Worm (Caenorhabditis elegans) whole organism, L1 larva: ENCODE measurements around the gene pot-1.

Experiments
- C34B4.2 ChIP-seq: sonication (generic microtip); optimal IDR thresholded peaks from 2 replicates; lab custom pipeline; 2017; ENCODE audit warnings: mild to moderate bottlenecking, missing genetic modification characterization, missing compliant biosample characterization
- ceh-63 ChIP-seq: fragments of 200-800 bp; sonication (Bioruptor generic); optimal IDR thresholded peaks from 2 replicates; lab custom pipeline; 2018; ENCODE audit warnings: mild to moderate bottlenecking, missing genetic modification characterization, missing compliant biosample characterization
- ceh-8 ChIP-seq: fragments of 200-800 bp; sonication (Bioruptor generic); optimal IDR thresholded peaks from 2 replicates; lab custom pipeline; 2018; ENCODE audit warnings: mild to moderate bottlenecking, missing genetic modification characterization, moderate library complexity, missing compliant biosample characterization
- ceh-88 ChIP-seq: fragments of 200-800 bp; sonication (Bioruptor generic); IDR thresholded peaks from 2 replicates; pipeline ENCODE4 v1.3.6; 2022; ENCODE audit warnings: missing genetic modification characterization, missing compliant biosample characterization
- dpl-1 ChIP-seq, 3 experiments: fragments of 150-350 bp in 2 of 3; sonication (generic microtip) in 1 of 3; optimal IDR thresholded peaks; 2 replicates each; lab custom pipeline; 2014 to 2017; ENCODE audit warnings: missing biosample characterization in 3 of 3, missing genetic modification characterization in 3 of 3, missing genetic modification reagents in 3 of 3
- dsc-1 ChIP-seq: sonication (generic microtip); optimal IDR thresholded peaks from 2 replicates; lab custom pipeline; 2016; ENCODE audit warnings: mild to moderate bottlenecking, missing genetic modification characterization, missing compliant biosample characterization
- efl-3 ChIP-seq: fragments of 200-800 bp; sonication (Bioruptor generic); optimal IDR thresholded peaks from 2 replicates; lab custom pipeline; 2018; ENCODE audit warnings: mild to moderate bottlenecking, missing genetic modification characterization, missing compliant biosample characterization
- egl-13 ChIP-seq: sonication (generic microtip); optimal IDR thresholded peaks from 2 replicates; lab custom pipeline; 2016; ENCODE audit warnings: missing genotype, missing genetic modification reagents, missing genetic modification characterization, missing compliant biosample characterization
- fkh-8 ChIP-seq: sonication (generic microtip); optimal IDR thresholded peaks from 2 replicates; lab custom pipeline; 2016; ENCODE audit warnings: mild to moderate bottlenecking, missing genetic modification characterization, missing compliant biosample characterization
- grh-1 ChIP-seq: fragments of 200-800 bp; sonication (Bioruptor generic); IDR thresholded peaks from 2 replicates; pipeline ENCODE4 v1.3.6; 2022; ENCODE audit warnings: missing genetic modification reagents, missing genetic modification characterization, missing compliant biosample characterization
- irx-1 ChIP-seq: sonication (generic microtip); optimal IDR thresholded peaks from 2 replicates; lab custom pipeline; 2016; ENCODE audit warnings: missing genetic modification characterization, missing compliant biosample characterization
- jun-1 ChIP-seq: fragments of 150-350 bp; optimal IDR thresholded peaks from 2 replicates; lab custom pipeline; 2014; ENCODE audit warnings: missing biosample characterization, missing genetic modification reagents, missing genetic modification characterization
- lin-14 ChIP-seq: fragments of 200-800 bp; sonication (Bioruptor generic); optimal IDR thresholded peaks from 2 replicates; lab custom pipeline; 2018; ENCODE audit warnings: mild to moderate bottlenecking, missing genetic modification characterization, moderate library complexity, missing compliant biosample characterization
- lin-35 ChIP-seq, 2 experiments: fragments of 150-350 bp; optimal IDR thresholded peaks; 2 replicates each; lab custom pipeline; 2014; ENCODE audit warnings: missing biosample characterization in 2 of 2, missing genetic modification characterization in 2 of 2, missing genetic modification reagents in 2 of 2
- lin-39 ChIP-seq: fragments of 150-350 bp; optimal IDR thresholded peaks from 2 replicates; lab custom pipeline; 2014; ENCODE audit warnings: missing biosample characterization, missing genetic modification reagents, missing genetic modification characterization
- lsy-2 ChIP-seq, 2 experiments: fragments of 150-350 bp; optimal IDR thresholded peaks; 2 replicates each; lab custom pipeline; 2014; ENCODE audit warnings: missing biosample characterization in 2 of 2, missing genetic modification characterization in 2 of 2
- mep-1 ChIP-seq: fragments of 150-350 bp; optimal IDR thresholded peaks from 2 replicates; lab custom pipeline; 2014; ENCODE audit warnings: missing biosample characterization, missing genetic modification characterization
- nhr-11 ChIP-seq: fragments of 150-350 bp; optimal IDR thresholded peaks from 2 replicates; lab custom pipeline; 2014; ENCODE audit warnings: missing biosample characterization, missing genetic modification characterization
- nhr-19 ChIP-seq: fragments of 200-800 bp; sonication (Bioruptor generic); conservative IDR thresholded peaks from 2 replicates; pipeline ENCODE4 v1.3.6; 2022; ENCODE audit warnings: missing genetic modification characterization, missing compliant biosample characterization
- nhr-20 ChIP-seq: sonication (generic microtip); optimal IDR thresholded peaks from 2 replicates; lab custom pipeline; 2016; ENCODE audit warnings: mild to moderate bottlenecking, missing genetic modification characterization, missing compliant biosample characterization
- nhr-47 ChIP-seq: sonication (generic microtip); optimal IDR thresholded peaks from 2 replicates; lab custom pipeline; 2016; ENCODE audit warnings: mild to moderate bottlenecking, missing genetic modification characterization, moderate library complexity, missing compliant biosample characterization
- nhr-71 ChIP-seq: sonication (generic microtip); optimal IDR thresholded peaks from 2 replicates; lab custom pipeline; 2016; ENCODE audit warnings: mild to moderate bottlenecking, missing genetic modification characterization, moderate library complexity, missing compliant biosample characterization
- nhr-76 ChIP-seq: sonication (generic microtip); optimal IDR thresholded peaks from 2 replicates; lab custom pipeline; 2017; ENCODE audit warnings: missing biosample characterization, missing genetic modification characterization
- nhr-84 ChIP-seq: sonication (generic microtip); optimal IDR thresholded peaks from 2 replicates; lab custom pipeline; 2017; ENCODE audit warnings: missing biosample characterization, missing genetic modification characterization
- nhr-85 ChIP-seq: sonication (generic microtip); peaks from one replicate; lab custom pipeline; 2016; ENCODE audit warnings: missing genetic modification characterization, inconsistent platforms, missing compliant biosample characterization
- pag-3 ChIP-seq: sonication (generic microtip); optimal IDR thresholded peaks from 2 replicates; lab custom pipeline; 2017; ENCODE audit warnings: missing genetic modification characterization, mild to moderate bottlenecking, missing compliant biosample characterization, antibody characterized with exemption, borderline replicate concordance; ENCODE audit not compliant: insufficient read depth
- pax-3 ChIP-seq: fragments of 200-800 bp; sonication (Bioruptor generic); optimal IDR thresholded peaks from 2 replicates; lab custom pipeline; 2018; ENCODE audit warnings: mild to moderate bottlenecking, missing genetic modification characterization, moderate library complexity, missing compliant biosample characterization
- skn-1 ChIP-seq: fragments of 150-350 bp; optimal IDR thresholded peaks from 2 replicates; lab custom pipeline; 2014; ENCODE audit warnings: missing biosample characterization, missing genetic modification characterization
- snu-23 ChIP-seq: sonication (generic microtip); optimal IDR thresholded peaks from 2 replicates; lab custom pipeline; 2016; ENCODE audit warnings: missing genetic modification characterization, missing compliant biosample characterization
- sptf-1 ChIP-seq: fragments of 150-350 bp; optimal IDR thresholded peaks from 2 replicates; lab custom pipeline; 2014; ENCODE audit warnings: missing biosample characterization, missing genetic modification characterization
- swsn-7 ChIP-seq: sonication (generic microtip); optimal IDR thresholded peaks from 2 replicates; lab custom pipeline; 2016; ENCODE audit warnings: missing genetic modification characterization, missing compliant biosample characterization
- tbx-2 ChIP-seq: sonication (generic microtip); optimal IDR thresholded peaks from 2 replicates; lab custom pipeline; 2016; ENCODE audit warnings: missing genetic modification characterization, missing compliant biosample characterization
- unc-30 ChIP-seq: sonication (generic microtip); optimal IDR thresholded peaks from 2 replicates; lab custom pipeline; 2017; ENCODE audit warnings: missing biosample characterization, missing genetic modification characterization
- unc-62 ChIP-seq: fragments of 150-350 bp; optimal IDR thresholded peaks from 2 replicates; lab custom pipeline; 2014; ENCODE audit warnings: missing biosample characterization, missing genetic modification reagents, missing genetic modification characterization
- zag-1 ChIP-seq: fragments of 150-350 bp; optimal IDR thresholded peaks from 2 replicates; lab custom pipeline; 2014; ENCODE audit warnings: missing biosample characterization, missing genetic modification characterization
- ztf-4 ChIP-seq: fragments of 150-350 bp; optimal IDR thresholded peaks from 2 replicates; lab custom pipeline; 2014; ENCODE audit warnings: missing biosample characterization, missing genetic modification characterization

Gene pot-1

DNA sequence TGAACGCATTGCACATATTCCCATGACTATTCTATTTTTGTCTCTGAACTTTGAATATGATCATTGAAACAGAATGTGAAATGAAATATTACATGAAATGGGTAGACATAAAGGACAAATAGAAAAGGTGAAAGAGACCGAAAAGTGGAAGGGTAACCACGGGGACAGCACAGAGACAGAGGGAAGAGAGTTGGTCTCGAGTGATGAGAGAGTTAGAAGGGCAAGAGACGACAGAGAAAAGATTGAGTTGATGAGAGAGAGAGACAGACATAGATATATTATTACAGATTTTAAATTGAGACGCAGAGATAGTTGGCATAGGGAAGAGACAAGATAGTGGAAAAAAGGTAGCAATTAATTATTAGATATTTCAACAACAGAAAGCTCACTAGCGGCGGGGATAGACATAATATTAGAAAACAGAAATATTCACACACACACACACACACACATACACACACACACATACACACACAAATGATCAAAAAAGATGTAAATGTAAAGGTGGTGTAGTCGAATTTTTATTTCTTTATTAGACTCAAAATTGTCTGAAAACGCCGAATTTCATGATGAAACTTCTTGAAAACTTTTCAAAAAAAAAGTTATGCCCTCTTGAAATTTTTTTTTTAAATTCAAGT, 16.7 kb downstream of the pot-1 start (continued):
- TF ChIP-seq egl-13 (tag; lab: Kevin White, UChicago) (peak; percentile 2), dsc-1 (tag; lab: Kevin White, UChicago) (peak; percentile 51), nhr-71 (tag; lab: Kevin White, UChicago) (peak; percentile 91), nhr-85 (peak; percentile 95), lin-35 (GFP tag; optimal IDR thresholded peaks at IDR 0.05; lab: Kevin White, UChicago) (peak; percentile 44 to 73), pag-3 (tag; lab: Kevin White, UChicago) (no peak), nhr-76 (tag; lab: Kevin White, UChicago) (no peak), unc-30 (tag; lab: Kevin White, UChicago) (no peak), nhr-47 (peak; percentile 75), mep-1 (tag; lab: Kevin White, UChicago) (peak; percentile 77), jun-1 (tag; lab: Kevin White, UChicago) (peak; percentile 84)
- TF ChIP-seq, all 84 proteins: peak for 42

ce11 chrIII:7114952-7115488, 18.5 kb downstream of the pot-1 start, which contains the start of gene nhr-10:
Gene nhr-10 (minus strand): TSS chrIII:7115438.
- peak; percentile 74 for TF ChIP-seq nhr-71 (tag; lab: Kevin White, UChicago)
- TF ChIP-seq nhr-20, result peak; percentile 0
- TF ChIP-seq skn-1, result no peak
- TF ChIP-seq nhr-11 (tag; lab: Kevin White, UChicago), result peak; percentile 48
- TF ChIP-seq swsn-7 (tag; lab: Kevin White, UChicago), result peak; percentile 41
- peak; percentile 40 for TF ChIP-seq lin-14 (GFP tag; lab: Kevin White, UChicago)
- peak; percentile 74 for TF ChIP-seq nhr-47
- TF ChIP-seq fkh-8, result peak; percentile 71
- peak in 1 of 2 experiments; percentile 46 for TF ChIP-seq lsy-2 (tag; optimal IDR thresholded peaks at IDR 0.05; lab: Kevin White, UChicago)
- TF ChIP-seq zag-1 (tag; lab: Kevin White, UChicago), result no peak

- TF ChIP-seq fkh-8, result no peak
- no peak for TF ChIP-seq nhr-11 (tag; lab: Kevin White, UChicago)
- TF ChIP-seq tbx-2 (tag; lab: Kevin White, UChicago), result no peak
- TF ChIP-seq nhr-76 (tag; lab: Kevin White, UChicago), result no peak
- TF ChIP-seq ceh-8 (GFP tag; lab: Kevin White, UChicago), result no peak
- TF ChIP-seq sptf-1, result no peak
- TF ChIP-seq ztf-4, result no peak
- no peak for TF ChIP-seq efl-3 (GFP tag; lab: Kevin White, UChicago)
- TF ChIP-seq grh-1 (GFP tag; lab: Robert Waterston, UW), result no peak
- no peak for TF ChIP-seq unc-62 (GFP tag; lab: Kevin White, UChicago)
- no peak for TF ChIP-seq snu-23 (GFP tag; lab: Kevin White, UChicago)
- no peak for TF ChIP-seq nhr-84 (tag; lab: Kevin White, UChicago)
- TF ChIP-seq swsn-7 (tag; lab: Kevin White, UChicago), result no peak
- no peak for TF ChIP-seq C34B4.2
- no peak for TF ChIP-seq lin-39
Observed at ce11 chrIII:7112285-7112684, 21.2 kb downstream of the pot-1 start.

DNA sequence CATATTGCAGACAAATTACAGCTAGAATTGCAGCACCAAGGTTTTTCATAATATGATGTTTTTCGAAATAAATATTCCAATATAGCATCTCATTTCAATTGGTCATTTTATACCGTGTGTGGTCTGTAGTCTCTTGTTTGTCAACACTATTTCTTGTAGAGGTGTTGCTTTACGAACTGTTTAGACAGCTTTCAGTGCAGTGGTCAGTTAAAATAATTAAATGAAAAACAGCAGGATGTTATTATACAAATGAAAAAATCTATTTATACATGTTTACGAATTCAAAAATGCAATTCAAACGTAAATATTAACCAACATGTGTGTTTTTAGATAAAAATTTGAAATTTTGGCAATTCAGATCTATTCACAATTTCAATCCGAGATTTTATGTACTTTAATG, 21.7 kb downstream of the pot-1 start, which contains the start of gene B0280.7:
Gene B0280.7, minus strand, starts transcription at position 101 of the 400 bp plus-strand sequence.
- TF ChIP-seq nhr-19 (GFP tag; lab: Robert Waterston, UW) (no peak), ceh-88 (no peak), irx-1 (tag; lab: Kevin White, UChicago) (no peak), unc-62 (GFP tag; lab: Kevin White, UChicago) (no peak), ceh-63 (GFP tag; lab: Kevin White, UChicago) (no peak), pax-3 (tag; lab: Kevin White, UChicago) (no peak), ztf-4 (no peak), dpl-1 (GFP tag; optimal IDR thresholded peaks at IDR 0.05; lab: Kevin White, UChicago) (no peak)
